Worm (Caenorhabditis elegans): ENCODE results near the gene Y46G5A.18.

DNA sequence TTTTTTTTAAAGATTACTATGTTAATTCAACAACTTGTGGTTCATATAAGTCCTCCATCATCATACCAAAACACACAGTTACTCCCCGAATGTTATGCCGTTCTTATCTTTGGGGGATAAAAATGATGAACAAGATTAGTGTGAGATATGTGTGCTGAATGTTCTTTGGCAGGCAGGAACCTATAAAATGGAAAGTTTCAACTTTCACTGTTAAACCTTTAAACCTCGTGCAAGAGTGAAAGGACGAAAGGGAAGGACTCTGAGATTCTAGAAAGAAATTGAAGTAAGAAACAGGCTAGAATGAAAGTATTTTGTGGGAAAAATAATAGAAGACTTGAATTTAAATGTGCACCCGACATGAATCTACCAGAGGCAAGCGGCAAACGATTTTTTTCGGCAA, 14.9 kb upstream of the Y46G5A.18 start:
- TF ChIP-seq W03F9.2 (tag; optimal IDR thresholded peaks at IDR 0.05) (no peak), him-1 (tag; optimal IDR thresholded peaks at IDR 0.05) (no peak), dao-5 (tag; optimal IDR thresholded peaks at IDR 0.05) (no peak)

Measured in whole organism, L4/young adult.